Fruit fly (Drosophila melanogaster) whole organism, embryonic: ENCODE measurements around the gene Cat.

ENCODE experiments used
- Awh ChIP-seq: fragments of 200-800 bp; sonication (Bioruptor generic); IDR thresholded peaks from 2 replicates; pipeline ENCODE4, ENCODE4 v1.3.6; 2022; ENCODE audit warnings: missing biosample characterization, missing genetic modification characterization
- C15 ChIP-seq: fragments of 200-800 bp; sonication (Bioruptor generic); IDR thresholded peaks from 3 replicates; pipeline ENCODE4 v1.3.6; 2022; ENCODE audit warnings: missing biosample characterization, missing genetic modification characterization
- CG10209 ChIP-seq: fragments of 200-800 bp; sonication (Bioruptor generic); optimal IDR thresholded peaks from 3 replicates; lab custom pipeline; 2017; ENCODE audit warnings: missing biosample characterization, mild to moderate bottlenecking, missing genetic modification characterization, missing genetic modification reagents
- CG10959 ChIP-seq: fragments of 200-800 bp; sonication (Bioruptor generic); IDR thresholded peaks from 2 replicates; pipeline ENCODE4 v1.3.6; 2022; ENCODE audit warnings: missing biosample characterization, missing genetic modification characterization
- CG11504 ChIP-seq: fragments of 200-800 bp; sonication (Bioruptor generic); optimal IDR thresholded peaks from 3 replicates; lab custom pipeline; 2019; ENCODE audit warnings: missing biosample characterization, mild to moderate bottlenecking, missing genetic modification characterization, moderate library complexity
- CG13296 ChIP-seq: fragments of 200-800 bp; sonication (Bioruptor generic); optimal IDR thresholded peaks from 3 replicates; lab custom pipeline; 2018; ENCODE audit warnings: missing biosample characterization, mild to moderate bottlenecking, missing genetic modification characterization
- CG14667 ChIP-seq: fragments of 200-800 bp; sonication (Bioruptor generic); IDR thresholded peaks from 2 replicates; pipeline ENCODE4 v1.3.6; 2022; ENCODE audit warnings: missing biosample characterization, missing genetic modification characterization
- CG15269 ChIP-seq: fragments of 200-800 bp; sonication (Bioruptor generic); optimal IDR thresholded peaks from 2 replicates; lab custom pipeline; 2018; ENCODE audit warnings: missing biosample characterization, mild to moderate bottlenecking, missing genetic modification characterization, moderate library complexity
- CG15601 ChIP-seq: fragments of 200-800 bp; sonication (Bioruptor generic); optimal IDR thresholded peaks from 3 replicates; lab custom pipeline; 2019; ENCODE audit warnings: missing biosample characterization, mild to moderate bottlenecking, missing genetic modification characterization, moderate library complexity
- CG15696 ChIP-seq: fragments of 200-800 bp; sonication (Bioruptor generic); optimal IDR thresholded peaks from 2 replicates; lab custom pipeline; 2019; ENCODE audit warnings: missing biosample characterization, mild to moderate bottlenecking, missing genetic modification characterization, moderate library complexity
- CG1603 ChIP-seq: fragments of 200-800 bp; sonication (Bioruptor generic); optimal IDR thresholded peaks from 2 replicates; lab custom pipeline; 2019; ENCODE audit warnings: missing biosample characterization, mild to moderate bottlenecking, missing genetic modification characterization, moderate library complexity
- CG1792 ChIP-seq: fragments of 200-800 bp; sonication (Bioruptor generic); optimal IDR thresholded peaks from 2 replicates; lab custom pipeline; 2016; ENCODE audit warnings: missing biosample characterization, missing genetic modification characterization
- CG2120 ChIP-seq: fragments of 200-800 bp; sonication (Bioruptor generic); optimal IDR thresholded peaks from 3 replicates; lab custom pipeline; 2016; ENCODE audit warnings: missing biosample characterization, missing genetic modification characterization
- CG2889 ChIP-seq: fragments of 200-800 bp; sonication (Bioruptor generic); IDR thresholded peaks from 3 replicates; pipeline ENCODE4 v1.3.6; 2022; ENCODE audit warnings: missing biosample characterization, missing genetic modification characterization
- CG30020 ChIP-seq: fragments of 200-800 bp; optimal IDR thresholded peaks from 2 replicates; lab custom pipeline; 2019; ENCODE audit warnings: missing biosample characterization, mild to moderate bottlenecking, missing genetic modification characterization, moderate library complexity
- CG31441 ChIP-seq: fragments of 200-800 bp; sonication (Bioruptor generic); IDR thresholded peaks from 2 replicates; pipeline ENCODE4 v1.3.6; 2022; ENCODE audit warnings: missing biosample characterization, missing genetic modification characterization
- CG3163 ChIP-seq: fragments of 200-800 bp; sonication (Bioruptor generic); optimal IDR thresholded peaks from 3 replicates; lab custom pipeline; 2016; ENCODE audit warnings: missing biosample characterization, missing genetic modification characterization
- CG4360 ChIP-seq: fragments of 200-800 bp; sonication (Bioruptor generic); IDR thresholded peaks from 2 replicates; pipeline ENCODE4 v1.3.6; 2022; ENCODE audit warnings: missing biosample characterization, missing genetic modification characterization
- CG5245 ChIP-seq: fragments of 200-800 bp; sonication (Bioruptor generic); optimal IDR thresholded peaks from 3 replicates; lab custom pipeline; 2016; ENCODE audit warnings: missing biosample characterization, missing genetic modification characterization
- CG6175 ChIP-seq: fragments of 200-800 bp; sonication (Bioruptor generic); IDR thresholded peaks from 3 replicates; pipeline ENCODE4 v1.3.6; 2022; ENCODE audit warnings: missing biosample characterization, missing genetic modification characterization
- CG6683 ChIP-seq: fragments of 200-800 bp; sonication (Bioruptor generic); optimal IDR thresholded peaks from 2 replicates; lab custom pipeline; 2017; ENCODE audit warnings: missing biosample characterization, mild to moderate bottlenecking, missing genetic modification characterization, missing genetic modification reagents
- CG7963 ChIP-seq: fragments of 200-800 bp; sonication (Bioruptor generic); IDR thresholded peaks from 3 replicates; pipeline ENCODE4 v1.3.6; 2022; ENCODE audit warnings: missing biosample characterization, missing genetic modification characterization; ENCODE audit not compliant: partially characterized antibody
- CG8359 ChIP-seq: fragments of 200-800 bp; sonication (Bioruptor generic); optimal IDR thresholded peaks from 2 replicates; lab custom pipeline; 2017; ENCODE audit warnings: missing biosample characterization, mild to moderate bottlenecking, missing genetic modification characterization, borderline replicate concordance
- CG8944 ChIP-seq: fragments of 200-800 bp; sonication (Bioruptor generic); optimal IDR thresholded peaks from 3 replicates; lab custom pipeline; 2016; ENCODE audit warnings: missing biosample characterization, missing genetic modification characterization
- CkIIα-i1 ChIP-seq: fragments of 200-800 bp; sonication (Bioruptor generic); IDR thresholded peaks from 2 replicates; pipeline ENCODE4 v1.3.6; 2022; ENCODE audit warnings: missing biosample characterization, missing genetic modification characterization
- Dip3 ChIP-seq: fragments of 200-800 bp; sonication (Bioruptor generic); optimal IDR thresholded peaks from 3 replicates; lab custom pipeline; 2016; ENCODE audit warnings: missing biosample characterization, missing genetic modification characterization
- Dp ChIP-seq: fragments of 200-800 bp; sonication (Bioruptor generic); optimal IDR thresholded peaks from 2 replicates; lab custom pipeline; 2018; ENCODE audit warnings: missing biosample characterization, mild to moderate bottlenecking, missing genetic modification characterization, moderate library complexity
- Gug ChIP-seq: fragments of 200-800 bp; sonication (Bioruptor generic); IDR thresholded peaks from 4 replicates; pipeline ENCODE4 v1.3.6; 2022; ENCODE audit warnings: missing biosample characterization, missing genetic modification characterization
- H2.0 ChIP-seq: fragments of 200-800 bp; sonication (Bioruptor generic); IDR thresholded peaks from 2 replicates; pipeline ENCODE4 v1.3.6; 2022; ENCODE audit warnings: missing biosample characterization, missing genetic modification characterization
- Hsf ChIP-seq: fragments of 200-800 bp; sonication (Bioruptor generic); optimal IDR thresholded peaks from 3 replicates; lab custom pipeline; 2016; ENCODE audit warnings: missing biosample characterization, missing genetic modification characterization
- Lim3 ChIP-seq: fragments of 200-800 bp; sonication (Bioruptor generic); IDR thresholded peaks from 2 replicates; pipeline ENCODE4 v1.3.6; 2022; ENCODE audit warnings: missing biosample characterization, missing genetic modification characterization
- Ptx1 ChIP-seq: fragments of 200-800 bp; sonication (Bioruptor generic); IDR thresholded peaks from 2 replicates; pipeline ENCODE4 v1.3.6; 2022; ENCODE audit warnings: missing biosample characterization, missing genetic modification characterization
- Tbp ChIP-seq: fragments of >200 bp; optimal IDR thresholded peaks from 2 replicates; lab custom pipeline; 2018; ENCODE audit warnings: missing biosample characterization, missing genetic modification characterization
- al ChIP-seq: fragments of 200-800 bp; sonication (Bioruptor generic); IDR thresholded peaks from 2 replicates; pipeline ENCODE4 v1.3.6; 2022; ENCODE audit warnings: missing biosample characterization, missing genetic modification characterization
- aop ChIP-seq: fragments of 200-800 bp; sonication (Bioruptor generic); IDR thresholded peaks from 2 replicates; pipeline ENCODE4 v1.3.6; 2022; ENCODE audit warnings: missing biosample characterization, missing genetic modification characterization
- bigmax ChIP-seq: fragments of 200-800 bp; sonication (Bioruptor generic); optimal IDR thresholded peaks from 2 replicates; lab custom pipeline; 2018; ENCODE audit warnings: missing biosample characterization, mild to moderate bottlenecking, missing genetic modification characterization
- bowl ChIP-seq: fragments of 200-800 bp; sonication (Bioruptor generic); IDR thresholded peaks from 2 replicates; pipeline ENCODE4 v1.3.6; 2022; ENCODE audit warnings: missing biosample characterization, missing genetic modification characterization
- caup ChIP-seq: fragments of 200-800 bp; sonication (Bioruptor generic); optimal IDR thresholded peaks from 3 replicates; lab custom pipeline; 2017; ENCODE audit warnings: missing biosample characterization, mild to moderate bottlenecking, missing genetic modification characterization, moderate library complexity; ENCODE audit not compliant: severe bottlenecking
- dmrt11E ChIP-seq: fragments of 200-800 bp; sonication (Bioruptor generic); optimal IDR thresholded peaks from 3 replicates; lab custom pipeline; 2018; ENCODE audit warnings: missing biosample characterization, mild to moderate bottlenecking, missing genetic modification characterization, moderate library complexity
- esg ChIP-seq: fragments of 200-800 bp; sonication (Bioruptor generic); conservative IDR thresholded peaks from 2 replicates; pipeline ENCODE4 v1.3.6; 2022; ENCODE audit warnings: missing biosample characterization, missing genetic modification characterization
- eyg ChIP-seq: fragments of 200-800 bp; sonication (Bioruptor generic); optimal IDR thresholded peaks from 3 replicates; lab custom pipeline; 2016; ENCODE audit warnings: missing biosample characterization, missing genetic modification characterization
- jigr1 ChIP-seq: fragments of 200-800 bp; sonication (Bioruptor generic); IDR thresholded peaks from 3 replicates; pipeline ENCODE4 v1.3.6; 2022; ENCODE audit warnings: missing biosample characterization, missing genetic modification characterization
- lmd ChIP-seq: fragments of 200-800 bp; sonication (Bioruptor generic); IDR thresholded peaks from 2 replicates; pipeline ENCODE4 v1.3.6; 2022; ENCODE audit warnings: missing biosample characterization, missing genetic modification characterization
- nerfin-1 ChIP-seq: fragments of 200-800 bp; sonication (Bioruptor generic); optimal IDR thresholded peaks from 3 replicates; lab custom pipeline; 2019; ENCODE audit warnings: missing biosample characterization, mild to moderate bottlenecking, missing genetic modification characterization, moderate library complexity
- p53 ChIP-seq: fragments of 200-800 bp; sonication (Bioruptor generic); optimal IDR thresholded peaks from 2 replicates; lab custom pipeline; 2016; ENCODE audit warnings: missing biosample characterization, missing genetic modification characterization
- pan ChIP-seq, 4 experiments: fragments of >200 bp in 3 of 4; fragments of 200-800 bp in 1 of 4; sonication (Bioruptor generic) in 1 of 4; optimal IDR thresholded peaks in 3 of 4; IDR thresholded peaks in 1 of 4; 2 replicates each; pipeline versions ENCODE4 v1.3.6 to Lab custom; 2017 to 2022; ENCODE audit warnings: missing biosample characterization in 2 of 4, missing genetic modification characterization in 2 of 4, mixed read lengths in 1 of 4
- pho ChIP-seq: fragments of 200-800 bp; sonication (Bioruptor generic); optimal IDR thresholded peaks from 2 replicates; lab custom pipeline; 2016; ENCODE audit warnings: missing biosample characterization, missing genetic modification characterization
- psq ChIP-seq: fragments of 200-800 bp; sonication (Bioruptor generic); optimal IDR thresholded peaks from 2 replicates; lab custom pipeline; 2017; ENCODE audit warnings: missing biosample characterization, missing genetic modification characterization
- rib ChIP-seq: fragments of 200-800 bp; sonication (Bioruptor generic); IDR thresholded peaks from 2 replicates; pipeline ENCODE4 v1.3.6; 2022; ENCODE audit warnings: missing biosample characterization, missing genetic modification characterization
- yki ChIP-seq: fragments of >200 bp; optimal IDR thresholded peaks from 3 replicates; lab custom pipeline; 2018

Cat gene

dm6 chr3L:18822450-18823220 is at the start of gene Cat (continued):
- TF ChIP-seq CG7963 (no peak; the same call in 2 of the 3 replicates), CG4360 (GFP tag; lab: Robert Waterston, UW) (peak; percentile 93), dmrt11E (tag; lab: Kevin White, UChicago) (peak; percentile 4), Dp (GFP tag; lab: Kevin White, UChicago) (peak; percentile 16), CG2120 (GFP tag; lab: Kevin White, UChicago) (peak; percentile 57), CG11504 (tag; lab: Kevin White, UChicago) (no peak), al (GFP tag; lab: Robert Waterston, UW) (no peak), Lim3 (GFP tag; lab: Robert Waterston, UW) (no peak), pan (optimal IDR thresholded peaks at IDR 0.05; lab: Kevin White, UChicago) (no peak), pan (GFP tag; optimal IDR thresholded peaks at IDR 0.05 in 1 of 2, IDR thresholded peaks at IDR 0.05 in 1 of 2) (peak in 1 of 2 experiments; percentile 37), CG15696 (tag; lab: Kevin White, UChicago) (peak; percentile 36), Tbp (no peak), pho (GFP tag; lab: Kevin White, UChicago) (no peak), bowl (GFP tag; lab: Robert Waterston, UW) (no peak), aop (GFP tag; lab: Robert Waterston, UW) (no peak), CG6683 (no peak), yki (lab: Kevin White, UChicago) (no peak), eyg (no peak), CG15601 (tag; lab: Kevin White, UChicago) (peak; percentile 40), CG1792 (GFP tag; lab: Kevin White, UChicago) (no peak), lmd (GFP tag; lab: Robert Waterston, UW) (no peak), rib (GFP tag; lab: Robert Waterston, UW) (peak; percentile 53; the same call in 1 of the 2 replicates), H2.0 (GFP tag; lab: Robert Waterston, UW) (no peak), CkIIα-i1 (no peak), Ptx1 (no peak), CG15269 (tag; lab: Kevin White, UChicago) (peak; percentile 75), esg (GFP tag; lab: Robert Waterston, UW) (no peak), bigmax (GFP tag; lab: Kevin White, UChicago) (no peak), C15 (GFP tag; lab: Robert Waterston, UW) (no peak), CG13296 (GFP tag; lab: Kevin White, UChicago) (peak; percentile 10), CG6175 (GFP tag; lab: Robert Waterston, UW) (no peak), CG8359 (GFP tag; lab: Kevin White, UChicago) (no peak), CG14667 (GFP tag; lab: Robert Waterston, UW) (no peak), p53 (GFP tag; lab: Kevin White, UChicago) (no peak), CG10959 (no peak), CG2889 (GFP tag; lab: Robert Waterston, UW) (no peak), nerfin-1 (peak; percentile 32), CG3163 (GFP tag; lab: Kevin White, UChicago) (no peak), psq (GFP tag; lab: Kevin White, UChicago) (peak; percentile 55), CG8944 (no peak), Dip3 (GFP tag; lab: Kevin White, UChicago) (no peak), CG10209 (GFP tag; lab: Kevin White, UChicago) (peak; percentile 24), CG5245 (GFP tag; lab: Kevin White, UChicago) (peak; percentile 6), CG1603 (tag; lab: Kevin White, UChicago) (peak; percentile 54), Hsf (peak; percentile 36), jigr1 (no peak), CG31441 (0 out of 2 replicates have a peak, but pooled peaks have one; percentile 26), caup (no peak), Awh (GFP tag; lab: Robert Waterston, UW) (no peak), CG30020 (tag; lab: Kevin White, UChicago) (peak; percentile 35), Gug (GFP tag; lab: Robert Waterston, UW) (no peak)
